Worm (Caenorhabditis elegans): ENCODE data around the gene D1025.10.

D1025.10 gene

DNA sequence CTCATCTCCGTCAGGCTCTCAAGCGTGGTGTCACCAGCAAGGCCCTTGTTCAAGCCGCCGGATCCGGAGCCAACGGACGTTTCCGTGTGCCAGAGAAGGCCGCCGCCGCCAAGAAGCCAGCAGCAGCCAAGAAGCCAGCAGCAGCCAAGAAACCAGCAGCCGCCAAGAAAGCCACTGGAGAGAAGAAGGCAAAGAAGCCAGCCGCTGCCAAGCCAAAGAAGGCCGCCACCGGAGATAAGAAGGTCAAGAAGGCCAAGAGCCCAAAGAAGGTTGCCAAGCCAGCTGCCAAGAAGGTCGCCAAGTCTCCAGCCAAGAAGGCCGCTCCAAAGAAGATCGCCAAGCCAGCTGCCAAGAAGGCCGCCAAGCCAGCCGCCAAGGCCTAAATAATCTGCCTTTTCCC is 26.2 kb upstream of the D1025.10 start:
- TF ChIP-seq elt-4 (tag; optimal IDR thresholded peaks at IDR 0.05) = peak; percentile 49
- no peak for TF ChIP-seq ceh-9 (tag; optimal IDR thresholded peaks at IDR 0.05)

DNA sequence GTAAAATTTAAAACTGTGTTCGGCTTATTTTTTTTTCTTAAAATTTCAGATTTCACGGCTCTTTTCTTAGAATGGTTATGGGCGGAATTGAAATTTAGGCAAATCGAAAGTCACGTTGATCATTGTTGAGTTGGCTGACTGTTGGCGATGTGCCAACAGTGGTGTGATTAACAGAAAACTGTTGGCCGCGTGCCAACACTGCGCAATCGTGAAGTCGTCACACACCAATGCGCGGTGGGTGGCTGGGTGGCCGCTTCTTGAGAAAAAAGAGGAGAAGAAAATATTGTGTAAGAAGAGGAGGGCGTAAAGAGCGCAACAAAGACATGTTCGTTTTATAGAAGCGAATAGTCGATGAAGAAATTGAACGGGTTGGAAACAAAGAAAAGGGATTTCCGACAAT is 25.6 kb upstream of the D1025.10 start:
- TF ChIP-seq ceh-19 (GFP tag; optimal IDR thresholded peaks at IDR 0.05) = no peak
- no peak for TF ChIP-seq odd-2 (tag; optimal IDR thresholded peaks at IDR 0.05)
- TF ChIP-seq dve-1 (tag; optimal IDR thresholded peaks at IDR 0.05) = no peak
- no peak for TF ChIP-seq hlh-30 (tag; optimal IDR thresholded peaks at IDR 0.05; ENCODE audit: insufficient read depth)
- TF ChIP-seq ceh-34 (tag; optimal IDR thresholded peaks at IDR 0.05) = no peak
- TF ChIP-seq fkh-10 (GFP tag; optimal IDR thresholded peaks at IDR 0.05) = no peak
- no peak for TF ChIP-seq ceh-22 (tag; optimal IDR thresholded peaks at IDR 0.05)
- no peak for TF ChIP-seq ceh-9 (tag; optimal IDR thresholded peaks at IDR 0.05)
- TF ChIP-seq sox-2 (GFP tag; IDR thresholded peaks at IDR 0.05) = peak; percentile 55; the same call in 1 of the 2 replicates
- no peak for TF ChIP-seq ceh-14 (tag; optimal IDR thresholded peaks at IDR 0.05)
- no peak for TF ChIP-seq Y22D7AL.16 (tag; optimal IDR thresholded peaks at IDR 0.05)
- no peak for TF ChIP-seq nhr-232 (tag; optimal IDR thresholded peaks at IDR 0.05)
- TF ChIP-seq ahr-1 (tag; optimal IDR thresholded peaks at IDR 0.05) = no peak
- TF ChIP-seq F13H6.1 (tag; optimal IDR thresholded peaks at IDR 0.05) = no peak
- no peak for TF ChIP-seq tbx-2 (tag; optimal IDR thresholded peaks at IDR 0.05)
- peak; percentile 38 for TF ChIP-seq ref-2 (tag; optimal IDR thresholded peaks at IDR 0.05)
- peak; percentile 59 for TF ChIP-seq sdc-2 (tag; optimal IDR thresholded peaks at IDR 0.05)
- TF ChIP-seq npax-4 (tag; optimal IDR thresholded peaks at IDR 0.05) = no peak
- TF ChIP-seq madf-2 (tag; optimal IDR thresholded peaks at IDR 0.05) = no peak
- TF ChIP-seq hlh-13 (GFP tag; optimal IDR thresholded peaks at IDR 0.05) = no peak
- TF ChIP-seq nfya-1 (tag; optimal IDR thresholded peaks at IDR 0.05) = peak; percentile 16
- TF ChIP-seq elt-2 (tag; optimal IDR thresholded peaks at IDR 0.05) = peak; percentile 13
- no peak for TF ChIP-seq mec-3 (tag; optimal IDR thresholded peaks at IDR 0.05; ENCODE audit: borderline replicate concordance)
- TF ChIP-seq ceh-6 (GFP tag; optimal IDR thresholded peaks at IDR 0.05) = no peak
- no peak for TF ChIP-seq K09A11.1 (tag; optimal IDR thresholded peaks at IDR 0.05; ENCODE audit: insufficient read depth)
- no peak for TF ChIP-seq gmeb-2 (tag; optimal IDR thresholded peaks at IDR 0.05)
- TF ChIP-seq hlh-8 (tag; optimal IDR thresholded peaks at IDR 0.05) = no peak
- TF ChIP-seq pax-1 (tag; optimal IDR thresholded peaks at IDR 0.05) = no peak
- TF ChIP-seq unc-42 (tag; optimal IDR thresholded peaks at IDR 0.05) = peak; percentile 3
- TF ChIP-seq lim-6 (tag; optimal IDR thresholded peaks at IDR 0.05) = no peak
- TF ChIP-seq ceh-30 (tag; optimal IDR thresholded peaks at IDR 0.05) = no peak
- no peak for TF ChIP-seq pha-4 (tag; optimal IDR thresholded peaks at IDR 0.05)
- TF ChIP-seq ceh-18 (tag; optimal IDR thresholded peaks at IDR 0.05) = no peak
- no peak for TF ChIP-seq T23F11.4 (GFP tag; optimal IDR thresholded peaks at IDR 0.05)
- TF ChIP-seq hlh-6 (tag; optimal IDR thresholded peaks at IDR 0.05) = no peak
- no peak for TF ChIP-seq ets-4 (tag; optimal IDR thresholded peaks at IDR 0.05)
- no peak for TF ChIP-seq pag-3 (tag; optimal IDR thresholded peaks at IDR 0.05; ENCODE audit: borderline replicate concordance)
- TF ChIP-seq fkh-6 (tag; optimal IDR thresholded peaks at IDR 0.05) = no peak
- no peak for TF ChIP-seq eyg-1 (tag; optimal IDR thresholded peaks at IDR 0.05)
- TF ChIP-seq che-1 (tag; optimal IDR thresholded peaks at IDR 0.05) = no peak
- TF ChIP-seq dmd-4 (tag; optimal IDR thresholded peaks at IDR 0.05; ENCODE audit: borderline replicate concordance) = peak; percentile 14
- TF ChIP-seq ceh-48 (tag; optimal IDR thresholded peaks at IDR 0.05) = no peak
- peak; percentile 68 for TF ChIP-seq ama-1 (optimal IDR thresholded peaks at IDR 0.05)
- no peak for TF ChIP-seq zip-5 (tag; optimal IDR thresholded peaks at IDR 0.05)
- TF ChIP-seq C38D4.7 (GFP tag; optimal IDR thresholded peaks at IDR 0.05) = no peak
- TF ChIP-seq hlh-15 (tag; optimal IDR thresholded peaks at IDR 0.05) = no peak
- no peak for TF ChIP-seq ceh-2 (tag; optimal IDR thresholded peaks at IDR 0.05)
- no peak for TF ChIP-seq elt-4 (tag; optimal IDR thresholded peaks at IDR 0.05)
- TF ChIP-seq ttx-3 (tag; optimal IDR thresholded peaks at IDR 0.05) = no peak
- TF ChIP-seq ztf-16 (tag; optimal IDR thresholded peaks at IDR 0.05) = no peak
- TF ChIP-seq unc-3 (GFP tag; conservative IDR thresholded peaks at IDR 0.05) = no peak
- no peak for TF ChIP-seq unc-3 (tag; optimal IDR thresholded peaks at IDR 0.05)

Measured in whole organism, late embryonic.